Fruit fly (Drosophila melanogaster): ENCODE results near the gene rdgB.

The rdgB gene

dm6 chrX:13781739-13782502, 19.4 kb downstream of the rdgB start, which contains the start of the genes CtsB and amrt (continued):
- TF ChIP-seq Dek (tag; optimal IDR thresholded peaks at IDR 0.05) (peak; percentile 7), Myb (GFP tag; optimal IDR thresholded peaks at IDR 0.05) (peak; percentile 52), Med (GFP tag) (peak; percentile 93), CG8089 (GFP tag; optimal IDR thresholded peaks at IDR 0.05) (peak; percentile 46), ind (GFP tag; optimal IDR thresholded peaks at IDR 0.05) (peak; percentile 57), tx (GFP tag; optimal IDR thresholded peaks at IDR 0.05) (no peak), tio (GFP tag; optimal IDR thresholded peaks at IDR 0.05) (no peak), CG12769 (tag; optimal IDR thresholded peaks at IDR 0.05) (peak; percentile 59), TFAM (GFP tag; optimal IDR thresholded peaks at IDR 0.05) (no peak), CG17568 (GFP tag; optimal IDR thresholded peaks at IDR 0.05) (no peak), CG7839 (tag; optimal IDR thresholded peaks at IDR 0.05) (peak; percentile 42), CG2889 (GFP tag; IDR thresholded peaks at IDR 0.05) (no peak), ham (GFP tag; IDR thresholded peaks at IDR 0.05) (no peak), nerfin-1 (tag; optimal IDR thresholded peaks at IDR 0.05) (peak; percentile 4), CG14667 (GFP tag; IDR thresholded peaks at IDR 0.05) (no peak), CG16815 (GFP tag; optimal IDR thresholded peaks at IDR 0.05) (no peak), cas (GFP tag; IDR thresholded peaks at IDR 0.05) (no peak), toy (GFP tag; IDR thresholded peaks at IDR 0.05) (no peak), CG11093 (GFP tag; IDR thresholded peaks at IDR 0.05) (no peak), br (optimal IDR thresholded peaks at IDR 0.05) (no peak), Atf-2 (GFP tag; optimal IDR thresholded peaks at IDR 0.05) (peak; percentile 41), dpn (GFP tag; optimal IDR thresholded peaks at IDR 0.05) (peak; percentile 51 to 68), BtbVII (GFP tag; optimal IDR thresholded peaks at IDR 0.05) (no peak), twi (tag; optimal IDR thresholded peaks at IDR 0.05) (peak; percentile 34), ERR (GFP tag; optimal IDR thresholded peaks at IDR 0.05) (peak; percentile 50), vnd (GFP tag; IDR thresholded peaks at IDR 0.05; ENCODE audit: partially characterized antibody) (peak; percentile 85), CG3847 (GFP tag; IDR thresholded peaks at IDR 0.05) (peak; percentile 60), CG9817 (tag; optimal IDR thresholded peaks at IDR 0.05) (peak; percentile 45), CG18262 (tag; optimal IDR thresholded peaks at IDR 0.05) (peak; percentile 29), CG9609 (GFP tag; optimal IDR thresholded peaks at IDR 0.05) (peak; percentile 18), gsb (GFP tag; IDR thresholded peaks at IDR 0.05) (no peak), CG4820 (GFP tag; optimal IDR thresholded peaks at IDR 0.05) (peak; percentile 2), jing (GFP tag; optimal IDR thresholded peaks at IDR 0.05) (no peak), CG1603 (tag; optimal IDR thresholded peaks at IDR 0.05) (peak; percentile 66), Oli (tag; optimal IDR thresholded peaks at IDR 0.05) (peak; percentile 12), HLH3B (GFP tag; IDR thresholded peaks at IDR 0.05) (no peak), chinmo (GFP tag; IDR thresholded peaks at IDR 0.05; ENCODE audit: partially characterized antibody) (peak; percentile 72; the same call in 2 of the 4 replicates), ap (GFP tag; IDR thresholded peaks at IDR 0.05) (no peak), amos (GFP tag; IDR thresholded peaks at IDR 0.05; ENCODE audit: partially characterized antibody) (peak; percentile 76), al (GFP tag; IDR thresholded peaks at IDR 0.05) (peak; percentile 47; the same call in 1 of the 2 replicates), Antp (GFP tag; optimal IDR thresholded peaks at IDR 0.05) (peak; percentile 45), CG34422 (GFP tag; IDR thresholded peaks at IDR 0.05) (0 out of 3 replicates have a peak, but pooled peaks have one; percentile 18), hkb (optimal IDR thresholded peaks at IDR 0.05) (peak; percentile 86), hkb (GFP tag; IDR thresholded peaks at IDR 0.05) (no peak), CG31365 (tag; optimal IDR thresholded peaks at IDR 0.05) (no peak), CG16813 (GFP tag; IDR thresholded peaks at IDR 0.05; ENCODE audit: partially characterized antibody) (peak; percentile 91), B-H2 (GFP tag; optimal IDR thresholded peaks at IDR 0.05) (peak; percentile 20), CG34376 (GFP tag; optimal IDR thresholded peaks at IDR 0.05) (peak; percentile 51), trh (GFP tag; optimal IDR thresholded peaks at IDR 0.05) (no peak), E2f1 (GFP tag; IDR thresholded peaks at IDR 0.05) (no peak)
